Worm (Caenorhabditis elegans) whole organism, L3 larva: Measurements from ENCODE around the gene C29H12.2.

Source experiments
- R02D3.7 ChIP-seq: fragments of 150-350 bp; optimal IDR thresholded peaks from 2 replicates; lab custom pipeline; 2014; ENCODE audit warnings: missing biosample characterization, missing genetic modification characterization
- ama-1 ChIP-seq: fragments of 150-350 bp; optimal IDR thresholded peaks from 2 replicates; lab custom pipeline; 2018
- ceh-16 ChIP-seq: sonication (generic microtip); optimal IDR thresholded peaks from 2 replicates; lab custom pipeline; 2017; ENCODE audit warnings: missing biosample characterization, missing genetic modification characterization
- ceh-28 ChIP-seq: fragments of 150-350 bp; optimal IDR thresholded peaks from 2 replicates; lab custom pipeline; 2014; ENCODE audit warnings: missing biosample characterization, missing genetic modification reagents, missing genetic modification characterization
- ceh-82 ChIP-seq: fragments of 150-350 bp; optimal IDR thresholded peaks from 2 replicates; lab custom pipeline; 2014; ENCODE audit warnings: missing biosample characterization, missing genetic modification characterization
- ceh-9 ChIP-seq: sonication (generic microtip); optimal IDR thresholded peaks from 2 replicates; lab custom pipeline; 2018; ENCODE audit warnings: missing biosample characterization, missing genetic modification characterization
- daf-12 ChIP-seq: fragments of 150-350 bp; optimal IDR thresholded peaks from 2 replicates; lab custom pipeline; 2014; ENCODE audit warnings: missing biosample characterization, missing genetic modification reagents, missing genetic modification characterization
- egl-27 ChIP-seq: sonication (generic microtip); optimal IDR thresholded peaks from 4 replicates; lab custom pipeline; 2017; ENCODE audit warnings: missing biosample characterization, missing genetic modification reagents, missing genetic modification characterization
- egl-5 ChIP-seq: fragments of 150-350 bp; optimal IDR thresholded peaks from 2 replicates; lab custom pipeline; 2017; ENCODE audit warnings: missing biosample characterization, missing genetic modification reagents, missing genetic modification characterization, inconsistent platforms
- elt-1 ChIP-seq: fragments of 150-350 bp; optimal IDR thresholded peaks from 2 replicates; lab custom pipeline; 2014; ENCODE audit warnings: missing biosample characterization, missing genetic modification characterization
- elt-2 ChIP-seq: sonication (generic microtip); optimal IDR thresholded peaks from 2 replicates; lab custom pipeline; 2016; ENCODE audit warnings: missing genetic modification reagents, mild to moderate bottlenecking, missing genetic modification characterization, missing compliant biosample characterization
- elt-3 ChIP-seq, 3 experiments: fragments of 150-350 bp in 1 of 3; sonication (generic microtip) in 2 of 3; optimal IDR thresholded peaks; 2 replicates in 2 of 3; 4 replicates in 1 of 3; lab custom pipeline; 2014 to 2017; ENCODE audit warnings: missing biosample characterization in 3 of 3, missing genetic modification characterization in 3 of 3
- eor-1 ChIP-seq, 2 experiments: fragments of 150-350 bp; optimal IDR thresholded peaks; 2 replicates each; lab custom pipeline; 2014 to 2018; ENCODE audit warnings: missing biosample characterization in 2 of 2, missing genetic modification characterization in 2 of 2
- fkh-2 ChIP-seq: fragments of 150-350 bp; optimal IDR thresholded peaks from 2 replicates; lab custom pipeline; 2014; ENCODE audit warnings: missing biosample characterization, missing genetic modification reagents, missing genetic modification characterization
- fos-1 ChIP-seq: fragments of 150-350 bp; optimal IDR thresholded peaks from 2 replicates; lab custom pipeline; 2014; ENCODE audit warnings: missing biosample characterization, missing genetic modification characterization
- hmg-11 ChIP-seq: sonication (generic microtip); optimal IDR thresholded peaks from 2 replicates; lab custom pipeline; 2016; ENCODE audit warnings: missing genetic modification characterization, missing compliant biosample characterization
- jun-1 ChIP-seq: fragments of 150-350 bp; optimal IDR thresholded peaks from 2 replicates; lab custom pipeline; 2014; ENCODE audit warnings: missing biosample characterization, missing genetic modification reagents, missing genetic modification characterization
- lin-15B ChIP-seq: fragments of 150-350 bp; optimal IDR thresholded peaks from 2 replicates; lab custom pipeline; 2014; ENCODE audit warnings: missing biosample characterization, missing genetic modification characterization
- lin-39 ChIP-seq: fragments of 150-350 bp; optimal IDR thresholded peaks from 2 replicates; lab custom pipeline; 2018; ENCODE audit warnings: missing biosample characterization, missing genetic modification reagents, missing genetic modification characterization
- lsy-12 ChIP-seq: sonication (generic microtip); optimal IDR thresholded peaks from 2 replicates; lab custom pipeline; 2016; ENCODE audit warnings: mild to moderate bottlenecking, missing genetic modification characterization, missing compliant biosample characterization
- mdl-1 ChIP-seq: fragments of 150-350 bp; optimal IDR thresholded peaks from 2 replicates; lab custom pipeline; 2014; ENCODE audit warnings: missing biosample characterization, missing genetic modification characterization
- mml-1 ChIP-seq: fragments of 150-350 bp; sonication (generic microtip); optimal IDR thresholded peaks from 3 replicates; lab custom pipeline; 2014; ENCODE audit warnings: missing biosample characterization, missing genetic modification characterization
- nfya-1 ChIP-seq: sonication (generic microtip); optimal IDR thresholded peaks from 2 replicates; lab custom pipeline; 2017; ENCODE audit warnings: missing genetic modification characterization, mild to moderate bottlenecking, missing compliant biosample characterization, antibody characterized with exemption, moderate library complexity; ENCODE audit not compliant: insufficient read depth
- nhr-11 ChIP-seq: fragments of 150-350 bp; optimal IDR thresholded peaks from 2 replicates; lab custom pipeline; 2014; ENCODE audit warnings: missing biosample characterization, missing genetic modification characterization
- nhr-12 ChIP-seq: fragments of 150-350 bp; optimal IDR thresholded peaks from 2 replicates; lab custom pipeline; 2014; ENCODE audit warnings: missing biosample characterization, missing genetic modification characterization
- nhr-23 ChIP-seq: fragments of 150-350 bp; optimal IDR thresholded peaks from 2 replicates; lab custom pipeline; 2014; ENCODE audit warnings: missing biosample characterization, missing genetic modification reagents, missing genetic modification characterization
- nhr-237 ChIP-seq: fragments of 150-350 bp; optimal IDR thresholded peaks from 2 replicates; lab custom pipeline; 2014; ENCODE audit warnings: missing biosample characterization, missing genetic modification characterization
- nhr-25 ChIP-seq: sonication (generic microtip); optimal IDR thresholded peaks from 2 replicates; lab custom pipeline; 2017; ENCODE audit warnings: missing biosample characterization, missing genetic modification characterization
- nhr-43 ChIP-seq: sonication (generic microtip); optimal IDR thresholded peaks from 2 replicates; lab custom pipeline; 2016; ENCODE audit warnings: mild to moderate bottlenecking, missing genetic modification characterization, missing compliant biosample characterization; ENCODE audit not compliant: poor library complexity, severe bottlenecking
- nhr-76 ChIP-seq: fragments of 150-350 bp; sonication (generic microtip); optimal IDR thresholded peaks from 5 replicates; lab custom pipeline; 2014; ENCODE audit warnings: missing biosample characterization, missing genetic modification characterization
- nhr-77 ChIP-seq: fragments of 150-350 bp; optimal IDR thresholded peaks from 2 replicates; lab custom pipeline; 2014; ENCODE audit warnings: missing biosample characterization, missing genetic modification characterization
- pqm-1 ChIP-seq: fragments of 150-350 bp; optimal IDR thresholded peaks from 2 replicates; lab custom pipeline; 2017; ENCODE audit warnings: missing biosample characterization, missing genetic modification characterization, inconsistent platforms
- sea-2 ChIP-seq: fragments of 150-350 bp; sonication (generic microtip); optimal IDR thresholded peaks from 4 replicates; lab custom pipeline; 2014; ENCODE audit warnings: missing biosample characterization, missing genetic modification reagents, missing genetic modification characterization
- snpc-4 ChIP-seq: fragments of 150-350 bp; optimal IDR thresholded peaks from 2 replicates; lab custom pipeline; 2014; ENCODE audit warnings: missing biosample characterization, missing genetic modification characterization
- tbx-2 ChIP-seq: sonication (generic microtip); optimal IDR thresholded peaks from 2 replicates; lab custom pipeline; 2016; ENCODE audit warnings: mild to moderate bottlenecking, missing genetic modification characterization, missing compliant biosample characterization
- unc-39 ChIP-seq: sonication (generic microtip); optimal IDR thresholded peaks from 4 replicates; lab custom pipeline; 2017; ENCODE audit warnings: missing biosample characterization, missing genetic modification characterization
- unc-62 ChIP-seq: fragments of 150-350 bp; sonication (generic microtip); optimal IDR thresholded peaks from 4 replicates; lab custom pipeline; 2014; ENCODE audit warnings: missing biosample characterization, missing genetic modification reagents, missing genetic modification characterization
- zag-1 ChIP-seq: fragments of 150-350 bp; optimal IDR thresholded peaks from 2 replicates; lab custom pipeline; 2014; ENCODE audit warnings: missing biosample characterization, missing genetic modification characterization
- ztf-11 ChIP-seq: fragments of 150-350 bp; optimal IDR thresholded peaks from 2 replicates; lab custom pipeline; 2014; ENCODE audit warnings: missing biosample characterization, missing genetic modification characterization

C29H12.2 gene

ce11 chrII:6097441-6097840, 26.2 kb upstream of the C29H12.2 start, which contains the start of the genes tpp-2 and rbbp-5 (continued):
- no peak for TF ChIP-seq mml-1 (tag; lab: Kevin White, UChicago)
- TF ChIP-seq ceh-16 (tag; lab: Kevin White, UChicago) = no peak
- TF ChIP-seq unc-62 (GFP tag; lab: Kevin White, UChicago) = no peak
- no peak for TF ChIP-seq daf-12
- TF ChIP-seq nhr-25 (tag; lab: Kevin White, UChicago) = peak; percentile 0
- TF ChIP-seq nhr-77 (tag; lab: Kevin White, UChicago) = no peak
- no peak for TF ChIP-seq fkh-2 (tag; lab: Kevin White, UChicago)
- no peak for TF ChIP-seq ama-1 (lab: Kevin White, UChicago)
- TF ChIP-seq lin-15B (tag; lab: Kevin White, UChicago) = peak; percentile 69
- no peak for TF ChIP-seq ztf-11
- no peak for TF ChIP-seq elt-3 (tag; optimal IDR thresholded peaks at IDR 0.05; lab: Kevin White, UChicago)
- TF ChIP-seq nfya-1 = no peak
- peak; percentile 5 for TF ChIP-seq lsy-12
- no peak for TF ChIP-seq hmg-11 (tag; lab: Kevin White, UChicago)
- no peak for TF ChIP-seq zag-1 (tag; lab: Kevin White, UChicago)
- TF ChIP-seq mdl-1 (tag; lab: Kevin White, UChicago) = no peak
- no peak for TF ChIP-seq nhr-11 (tag; lab: Kevin White, UChicago)
- TF ChIP-seq egl-5 = peak; percentile 25
- no peak for TF ChIP-seq ceh-9 (tag; lab: Kevin White, UChicago)
- TF ChIP-seq nhr-237 = no peak
- TF ChIP-seq, all 47 proteins: peak for 9

- TF ChIP-seq egl-27 = no peak
- no peak for TF ChIP-seq hmg-11 (tag; lab: Kevin White, UChicago)
- TF ChIP-seq snpc-4 = no peak
- no peak for TF ChIP-seq ceh-82 (tag; lab: Kevin White, UChicago)
- TF ChIP-seq elt-1 = no peak
- no peak for TF ChIP-seq nhr-25 (tag; lab: Kevin White, UChicago)
Observed at ce11 chrII:6099500-6099899, 24.1 kb upstream of the C29H12.2 start, which contains the start of gene rgs-3. Gene rgs-3, plus strand, starts transcription at chrII:6099800.

ce11 chrII:6101475-6101874, 22.1 kb upstream of the C29H12.2 start:
- TF ChIP-seq tbx-2 (tag; lab: Kevin White, UChicago) (no peak), ceh-28 (tag; lab: Kevin White, UChicago) (no peak), nhr-237 (no peak), fos-1 (tag; lab: Kevin White, UChicago) (no peak), nhr-12 (no peak), nhr-77 (tag; lab: Kevin White, UChicago) (no peak), elt-3 (tag; optimal IDR thresholded peaks at IDR 0.05; lab: Kevin White, UChicago) (no peak), lin-15B (tag; lab: Kevin White, UChicago) (no peak), elt-1 (no peak), pqm-1 (tag; lab: Kevin White, UChicago) (no peak), lsy-12 (no peak), unc-62 (GFP tag; lab: Kevin White, UChicago) (no peak), nhr-23 (tag; lab: Kevin White, UChicago) (no peak)

- TF ChIP-seq unc-39 (tag; lab: Kevin White, UChicago) (no peak), elt-2 (tag; lab: Kevin White, UChicago) (no peak), sea-2 (GFP tag; lab: Kevin White, UChicago) (no peak), snpc-4 (no peak), elt-1 (no peak), nhr-43 (no peak), ztf-11 (no peak), R02D3.7 (tag; lab: Kevin White, UChicago) (no peak), lsy-12 (no peak), pqm-1 (tag; lab: Kevin White, UChicago) (no peak), eor-1 (tag; optimal IDR thresholded peaks at IDR 0.05; lab: Kevin White, UChicago) (no peak), daf-12 (no peak), ceh-9 (tag; lab: Kevin White, UChicago) (no peak), lin-39 (tag; lab: Kevin White, UChicago) (no peak), egl-5 (no peak), egl-27 (no peak), nhr-76 (tag; lab: Kevin White, UChicago) (no peak), jun-1 (tag; lab: Kevin White, UChicago) (no peak), tbx-2 (tag; lab: Kevin White, UChicago) (no peak)
- TF ChIP-seq, all 47 proteins: peak for 0
Observed at ce11 chrII:6103986-6104385, 19.6 kb upstream of the C29H12.2 start.
